Fruit fly (Drosophila melanogaster) whole organism, embryonic: Measurements from ENCODE around the gene r2d2.
A peak's percentile ranks its signal among the peaks of the same experiment; 100 is the strongest.

ENCODE experiments used
- Adf1 ChIP-seq: fragments of 200-800 bp; sonication (Bioruptor generic); IDR thresholded peaks from 2 replicates; pipeline ENCODE4 v1.3.6; 2022; ENCODE audit warnings: missing biosample characterization, missing genetic modification characterization
- B-H2 ChIP-seq: fragments of 200-800 bp; sonication (Bioruptor generic); optimal IDR thresholded peaks from 2 replicates; lab custom pipeline; 2018; ENCODE audit warnings: missing biosample characterization, mild to moderate bottlenecking, missing genetic modification characterization
- CG10147 ChIP-seq: fragments of 200-800 bp; sonication (Bioruptor generic); optimal IDR thresholded peaks from 2 replicates; lab custom pipeline; 2019; ENCODE audit warnings: missing biosample characterization, mild to moderate bottlenecking, missing genetic modification characterization, moderate library complexity
- CG10543 ChIP-seq: fragments of 200-800 bp; sonication (Bioruptor generic); optimal IDR thresholded peaks from 3 replicates; lab custom pipeline; 2017; ENCODE audit warnings: missing biosample characterization, mild to moderate bottlenecking, missing genetic modification characterization, moderate library complexity
- CG12391 ChIP-seq: fragments of 200-800 bp; sonication (Bioruptor generic); optimal IDR thresholded peaks from 3 replicates; lab custom pipeline; 2018; ENCODE audit warnings: missing biosample characterization, mild to moderate bottlenecking, missing genetic modification characterization, moderate library complexity
- CG14710 ChIP-seq: fragments of 200-800 bp; sonication (Bioruptor generic); optimal IDR thresholded peaks from 3 replicates; lab custom pipeline; 2019; ENCODE audit warnings: missing biosample characterization, mild to moderate bottlenecking, missing genetic modification characterization, moderate library complexity
- CG16779 ChIP-seq: fragments of 200-800 bp; sonication (Bioruptor generic); IDR thresholded peaks from 2 replicates; pipeline ENCODE4 v1.3.6; 2022; ENCODE audit warnings: missing biosample characterization, missing genetic modification characterization
- CG16813 ChIP-seq: fragments of 200-800 bp; sonication (Bioruptor generic); IDR thresholded peaks from 3 replicates; pipeline ENCODE4 v1.3.6; 2022; ENCODE audit warnings: missing biosample characterization, missing genetic modification characterization; ENCODE audit not compliant: partially characterized antibody
- CG1832 ChIP-seq: fragments of 200-800 bp; sonication (Bioruptor generic); optimal IDR thresholded peaks from 2 replicates; lab custom pipeline; 2017; ENCODE audit warnings: missing biosample characterization, mild to moderate bottlenecking, missing genetic modification characterization, inconsistent platforms
- CG18476 ChIP-seq: fragments of 200-800 bp; sonication (Bioruptor generic); optimal IDR thresholded peaks from 2 replicates; lab custom pipeline; 2016; ENCODE audit warnings: missing biosample characterization, mild to moderate bottlenecking, missing genetic modification characterization
- CG2116 ChIP-seq: fragments of 200-800 bp; sonication (Bioruptor generic); optimal IDR thresholded peaks from 3 replicates; lab custom pipeline; 2018; ENCODE audit warnings: missing biosample characterization, mild to moderate bottlenecking, missing genetic modification characterization
- CG33557 ChIP-seq: fragments of 200-800 bp; sonication (Bioruptor generic); optimal IDR thresholded peaks from 2 replicates; lab custom pipeline; 2019; ENCODE audit warnings: missing biosample characterization, mild to moderate bottlenecking, missing genetic modification characterization, moderate library complexity
- CG34422 ChIP-seq: fragments of 200-800 bp; sonication (Bioruptor generic); IDR thresholded peaks from 3 replicates; pipeline ENCODE4 v1.3.6; 2022; ENCODE audit warnings: missing biosample characterization, missing genetic modification characterization
- CG3726 ChIP-seq: fragments of 200-800 bp; sonication (Bioruptor generic); IDR thresholded peaks from 3 replicates; pipeline ENCODE4, ENCODE4 v1.3.6; 2022; ENCODE audit warnings: missing biosample characterization, missing genetic modification characterization
- CG4328 ChIP-seq: fragments of 200-800 bp; sonication (Bioruptor generic); optimal IDR thresholded peaks from 3 replicates; lab custom pipeline; 2017; ENCODE audit warnings: missing biosample characterization, missing genetic modification reagents, missing genetic modification characterization
- CG6854 ChIP-seq: fragments of 200-800 bp; sonication (Bioruptor generic); optimal IDR thresholded peaks from 3 replicates; lab custom pipeline; 2017; ENCODE audit warnings: missing biosample characterization, mild to moderate bottlenecking, missing genetic modification characterization
- CG9932 ChIP-seq: fragments of 200-800 bp; sonication (Bioruptor generic); IDR thresholded peaks from 2 replicates; pipeline ENCODE4 v1.3.6; 2022; ENCODE audit warnings: missing biosample characterization, missing genetic modification characterization
- E2f2 ChIP-seq: fragments of 200-800 bp; sonication (Bioruptor generic); IDR thresholded peaks from 2 replicates; pipeline ENCODE4 v1.3.6; 2022; ENCODE audit warnings: missing biosample characterization, missing genetic modification characterization
- Fer1 ChIP-seq: fragments of 200-800 bp; sonication (Bioruptor generic); optimal IDR thresholded peaks from 2 replicates; lab custom pipeline; 2017; ENCODE audit warnings: missing biosample characterization, mild to moderate bottlenecking, missing genetic modification characterization
- HLH4C ChIP-seq: fragments of 200-800 bp; sonication (Bioruptor generic); IDR thresholded peaks from 3 replicates; pipeline ENCODE4 v1.3.6; 2022; ENCODE audit warnings: missing biosample characterization, missing genetic modification characterization; ENCODE audit not compliant: partially characterized antibody
- HLH54F ChIP-seq: fragments of 200-800 bp; sonication (Bioruptor generic); optimal IDR thresholded peaks from 3 replicates; lab custom pipeline; 2016; ENCODE audit warnings: missing biosample characterization, missing genetic modification characterization
- Hand ChIP-seq: fragments of 200-800 bp; sonication (Bioruptor generic); optimal IDR thresholded peaks from 2 replicates; lab custom pipeline; 2017; ENCODE audit warnings: mild to moderate bottlenecking, missing biosample characterization, missing genetic modification reagents, missing genetic modification characterization
- HmgD ChIP-seq: fragments of 200-800 bp; sonication (Bioruptor generic); optimal IDR thresholded peaks from 3 replicates; lab custom pipeline; 2016; ENCODE audit warnings: missing biosample characterization, missing genetic modification characterization
- Hmr ChIP-seq: fragments of 200-800 bp; sonication (Bioruptor generic); optimal IDR thresholded peaks from 3 replicates; lab custom pipeline; 2017; ENCODE audit warnings: mild to moderate bottlenecking, missing biosample characterization, missing genetic modification reagents, missing genetic modification characterization
- MESR4 ChIP-seq: fragments of 200-800 bp; sonication (Bioruptor generic); optimal IDR thresholded peaks from 2 replicates; lab custom pipeline; 2018; ENCODE audit warnings: missing biosample characterization, mild to moderate bottlenecking, missing genetic modification characterization, moderate library complexity
- Med ChIP-seq: fragments of 200-800 bp; sonication (Bioruptor generic); peaks from one replicate; lab custom pipeline; 2016; ENCODE audit warnings: missing biosample characterization, missing genetic modification characterization, mild to moderate bottlenecking, inconsistent platforms, moderate library complexity
- Nf-YB ChIP-seq: fragments of 200-800 bp; sonication (Bioruptor generic); optimal IDR thresholded peaks from 3 replicates; lab custom pipeline; 2019; ENCODE audit warnings: missing biosample characterization, mild to moderate bottlenecking, missing genetic modification characterization, moderate library complexity
- Optix ChIP-seq: fragments of 200-800 bp; sonication (Bioruptor generic); IDR thresholded peaks from 3 replicates; pipeline ENCODE4 v1.3.6; 2022; ENCODE audit warnings: missing biosample characterization, missing genetic modification characterization
- Pdp1 ChIP-seq, 2 experiments: fragments of 200-800 bp; sonication (Bioruptor generic); optimal IDR thresholded peaks; 3 replicates each; lab custom pipeline; 2016; ENCODE audit warnings: missing biosample characterization in 2 of 2, missing genetic modification characterization in 2 of 2, mild to moderate bottlenecking in 1 of 2, moderate library complexity in 1 of 2
- Ptx1 ChIP-seq: fragments of 200-800 bp; sonication (Bioruptor generic); IDR thresholded peaks from 2 replicates; pipeline ENCODE4 v1.3.6; 2022; ENCODE audit warnings: missing biosample characterization, missing genetic modification characterization
- Sry-β ChIP-seq: fragments of 200-800 bp; sonication (Bioruptor generic); optimal IDR thresholded peaks from 2 replicates; lab custom pipeline; 2018; ENCODE audit warnings: missing biosample characterization, mild to moderate bottlenecking, missing genetic modification characterization, moderate library complexity
- amos ChIP-seq: fragments of 200-800 bp; sonication (Bioruptor generic); IDR thresholded peaks from 2 replicates; pipeline ENCODE4 v1.3.6; 2022; ENCODE audit warnings: missing biosample characterization, missing genetic modification characterization; ENCODE audit not compliant: partially characterized antibody
- br ChIP-seq: fragments of >200 bp; optimal IDR thresholded peaks from 2 replicates; lab custom pipeline; 2017
- bsh ChIP-seq, 2 experiments: fragments of 200-800 bp; sonication (Bioruptor generic); optimal IDR thresholded peaks; 2 replicates each; lab custom pipeline; 2017 to 2018; ENCODE audit warnings: mild to moderate bottlenecking in 2 of 2, missing biosample characterization in 2 of 2, missing genetic modification characterization in 2 of 2, moderate library complexity in 1 of 2
- cad ChIP-seq: fragments of >200 bp; optimal IDR thresholded peaks from 2 replicates; lab custom pipeline; 2017; ENCODE audit warnings: missing biosample characterization, missing genetic modification characterization
- corto ChIP-seq: fragments of 200-800 bp; sonication (Bioruptor generic); optimal IDR thresholded peaks from 2 replicates; lab custom pipeline; 2016; ENCODE audit warnings: missing biosample characterization, mild to moderate bottlenecking, missing genetic modification characterization, moderate library complexity
- cwo ChIP-seq: fragments of 200-800 bp; sonication (Bioruptor generic); optimal IDR thresholded peaks from 3 replicates; lab custom pipeline; 2017; ENCODE audit warnings: missing biosample characterization, missing genetic modification characterization, mild to moderate bottlenecking, moderate library complexity, missing genetic modification reagents
- gcm2 ChIP-seq: fragments of 200-800 bp; sonication (Bioruptor generic); optimal IDR thresholded peaks from 2 replicates; lab custom pipeline; 2016; ENCODE audit warnings: missing biosample characterization, missing genetic modification characterization
- grau ChIP-seq: fragments of 200-800 bp; optimal IDR thresholded peaks from 3 replicates; lab custom pipeline; 2019; ENCODE audit warnings: missing biosample characterization, mild to moderate bottlenecking, missing genetic modification characterization, moderate library complexity
- jumu ChIP-seq: fragments of 200-800 bp; sonication (Bioruptor generic); optimal IDR thresholded peaks from 3 replicates; lab custom pipeline; 2016; ENCODE audit warnings: missing biosample characterization, missing genetic modification characterization
- lilli ChIP-seq: fragments of 200-800 bp; sonication (Bioruptor generic); optimal IDR thresholded peaks from 3 replicates; lab custom pipeline; 2016; ENCODE audit warnings: missing biosample characterization, missing genetic modification characterization
- mirr ChIP-seq: fragments of 200-800 bp; sonication (Bioruptor generic); optimal IDR thresholded peaks from 3 replicates; lab custom pipeline; 2018; ENCODE audit warnings: missing biosample characterization, mild to moderate bottlenecking, missing genetic modification characterization
- pum ChIP-seq: fragments of 200-800 bp; sonication (Bioruptor generic); optimal IDR thresholded peaks from 2 replicates; lab custom pipeline; 2016; ENCODE audit warnings: missing biosample characterization, missing genetic modification characterization
- rib ChIP-seq: fragments of 200-800 bp; sonication (Bioruptor generic); IDR thresholded peaks from 2 replicates; pipeline ENCODE4 v1.3.6; 2022; ENCODE audit warnings: missing biosample characterization, missing genetic modification characterization
- sd ChIP-seq: fragments of 200-800 bp; sonication (Bioruptor generic); optimal IDR thresholded peaks from 3 replicates; lab custom pipeline; 2018; ENCODE audit warnings: missing biosample characterization, mild to moderate bottlenecking, missing genetic modification characterization, moderate library complexity
- sens ChIP-seq: fragments of 200-800 bp; sonication (Bioruptor generic); peaks from one replicate; lab custom pipeline; 2016; ENCODE audit warnings: missing biosample characterization, missing genetic modification characterization
- z ChIP-seq: fragments of 200-800 bp; sonication (Bioruptor generic); IDR thresholded peaks from 3 replicates; pipeline ENCODE4 v1.3.6; 2022; ENCODE audit warnings: missing biosample characterization, missing genetic modification characterization
- zfh1 ChIP-seq: fragments of 200-800 bp; sonication (Bioruptor generic); IDR thresholded peaks from 3 replicates; pipeline ENCODE4 v1.3.6; 2022; ENCODE audit warnings: missing biosample characterization, missing genetic modification characterization

The r2d2 gene

DNA sequence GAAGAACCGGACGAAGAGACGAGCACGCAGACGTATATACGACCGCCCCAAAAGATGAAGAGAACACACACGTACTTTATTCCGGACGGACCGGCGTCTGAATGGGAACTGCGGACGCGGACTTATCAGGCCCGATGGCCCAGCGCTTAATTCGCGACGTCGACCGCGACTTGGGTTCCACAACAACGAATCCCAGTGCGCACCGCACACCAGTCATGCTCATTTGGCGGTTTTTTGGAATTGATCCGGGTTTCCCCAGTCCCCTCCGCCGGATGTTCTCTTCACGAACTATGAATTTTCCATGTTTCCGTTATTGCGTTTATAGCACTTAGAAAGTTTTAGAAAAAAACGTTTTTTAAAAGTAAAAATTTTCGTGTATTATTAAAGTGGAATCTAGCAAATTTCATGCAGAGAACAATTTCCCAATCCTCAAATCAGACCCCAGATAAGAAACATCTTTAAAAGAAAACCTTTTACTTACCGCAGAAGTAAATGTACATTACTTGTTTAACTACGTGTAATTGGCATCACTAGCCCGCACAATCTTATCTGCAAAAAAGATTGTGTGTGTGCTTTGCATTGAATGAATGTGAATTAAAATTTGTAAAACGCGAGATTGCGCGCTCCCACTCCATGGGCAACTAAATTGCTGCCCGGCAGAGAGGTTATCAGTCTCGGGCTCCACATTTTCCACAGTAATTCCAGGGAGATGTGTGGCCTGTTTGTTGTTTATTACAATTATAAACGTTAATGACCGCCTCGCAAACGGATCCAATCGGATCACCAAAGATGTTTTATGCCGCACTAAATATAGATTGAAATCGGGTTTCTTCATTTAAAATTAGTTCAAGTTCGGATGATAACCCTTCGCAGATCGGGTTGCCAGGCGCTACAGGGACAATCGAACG lies 9.2 kb upstream of the r2d2 start, which contains the start of gene CG7149:
CG7149 (minus strand) TSS at position 110 of the 908 bp plus-strand sequence.
- TF ChIP-seq bsh (GFP tag; optimal IDR thresholded peaks at IDR 0.05; lab: Kevin White, UChicago), result no peak
- peak; percentile 13 for TF ChIP-seq grau (tag; lab: Kevin White, UChicago)
- TF ChIP-seq jumu (GFP tag; lab: Kevin White, UChicago), result no peak
- TF ChIP-seq CG3726 (GFP tag; lab: Robert Waterston, UW), result no peak
- peak; percentile 56; the same call in 2 of the 3 replicates for TF ChIP-seq CG34422 (GFP tag; lab: Robert Waterston, UW)
- TF ChIP-seq HmgD (GFP tag; lab: Kevin White, UChicago), result no peak
- TF ChIP-seq zfh1, result 0 out of 3 replicates have a peak, but pooled peaks have one; percentile 16
- TF ChIP-seq HLH54F, result peak; percentile 5
- no peak for TF ChIP-seq CG33557
- TF ChIP-seq corto (GFP tag; lab: Kevin White, UChicago), result no peak
- no peak for TF ChIP-seq CG14710
- TF ChIP-seq CG4328, result no peak
- TF ChIP-seq CG16813 (GFP tag; lab: Robert Waterston, UW), result no peak
- TF ChIP-seq rib (GFP tag; lab: Robert Waterston, UW), result 0 out of 2 replicates have a peak, but pooled peaks have one; percentile 11
- TF ChIP-seq cwo (GFP tag; lab: Kevin White, UChicago), result peak; percentile 57
- TF ChIP-seq Fer1 (GFP tag; lab: Kevin White, UChicago), result peak; percentile 23
- 0 out of 3 replicates have a peak, but pooled peaks have one; percentile 7 for TF ChIP-seq HLH4C (GFP tag; lab: Robert Waterston, UW)
- peak; percentile 87 for TF ChIP-seq Sry-β
- TF ChIP-seq gcm2, result no peak
- no peak for TF ChIP-seq CG18476 (GFP tag; lab: Kevin White, UChicago)
- peak; percentile 19; the same call in 1 of the 2 replicates for TF ChIP-seq CG9932
- TF ChIP-seq Optix (GFP tag; lab: Robert Waterston, UW), result no peak
- peak; percentile 83 for TF ChIP-seq Med
- TF ChIP-seq amos (GFP tag; lab: Robert Waterston, UW), result peak; percentile 45; the same call in 1 of the 2 replicates
- TF ChIP-seq CG6854 (GFP tag; lab: Kevin White, UChicago), result no peak
- TF ChIP-seq CG1832 (GFP tag; lab: Kevin White, UChicago), result no peak
- TF ChIP-seq B-H2 (GFP tag; lab: Kevin White, UChicago), result no peak
- TF ChIP-seq CG10147 (GFP tag; lab: Kevin White, UChicago), result peak; percentile 7
- TF ChIP-seq E2f2 (GFP tag; lab: Robert Waterston, UW), result no peak
- TF ChIP-seq Hmr (GFP tag; lab: Kevin White, UChicago), result peak; percentile 30
- TF ChIP-seq Pdp1 (GFP tag; optimal IDR thresholded peaks at IDR 0.05; lab: Kevin White, UChicago), result peak in 1 of 2 experiments; percentile 23
- peak; percentile 96 for TF ChIP-seq mirr (GFP tag; lab: Kevin White, UChicago)
- no peak for TF ChIP-seq Ptx1 (GFP tag; lab: Robert Waterston, UW)
- TF ChIP-seq CG12391 (tag; lab: Kevin White, UChicago), result no peak
- 0 out of 2 replicates have a peak, but pooled peaks have one; percentile 27 for TF ChIP-seq CG16779 (GFP tag; lab: Robert Waterston, UW)
- TF ChIP-seq lilli (GFP tag; lab: Kevin White, UChicago), result peak; percentile 44
- TF ChIP-seq pum, result no peak
- TF ChIP-seq br (lab: Kevin White, UChicago), result no peak
- TF ChIP-seq Nf-YB (GFP tag; lab: Kevin White, UChicago), result no peak
- peak; percentile 40 for TF ChIP-seq Hand (GFP tag; lab: Kevin White, UChicago)
- TF ChIP-seq CG10543 (GFP tag; lab: Kevin White, UChicago), result peak; percentile 21
- peak; percentile 50 for TF ChIP-seq sens
- TF ChIP-seq Adf1 (GFP tag; lab: Robert Waterston, UW), result peak; percentile 94
- no peak for TF ChIP-seq cad
- no peak for TF ChIP-seq z (GFP tag; lab: Robert Waterston, UW)
- TF ChIP-seq CG2116, result peak; percentile 2
- peak; percentile 25 for TF ChIP-seq sd (tag; lab: Kevin White, UChicago)
- TF ChIP-seq MESR4 (GFP tag; lab: Kevin White, UChicago), result no peak
